Worm (Caenorhabditis elegans): ENCODE data around the gene Y39B6A.42.
"Not testable (repeated sequence)": the region's sequence is repeated elsewhere in the genome, so short reads cannot be mapped to it uniquely, and the experiment has no call there.

Gene Y39B6A.42

DNA sequence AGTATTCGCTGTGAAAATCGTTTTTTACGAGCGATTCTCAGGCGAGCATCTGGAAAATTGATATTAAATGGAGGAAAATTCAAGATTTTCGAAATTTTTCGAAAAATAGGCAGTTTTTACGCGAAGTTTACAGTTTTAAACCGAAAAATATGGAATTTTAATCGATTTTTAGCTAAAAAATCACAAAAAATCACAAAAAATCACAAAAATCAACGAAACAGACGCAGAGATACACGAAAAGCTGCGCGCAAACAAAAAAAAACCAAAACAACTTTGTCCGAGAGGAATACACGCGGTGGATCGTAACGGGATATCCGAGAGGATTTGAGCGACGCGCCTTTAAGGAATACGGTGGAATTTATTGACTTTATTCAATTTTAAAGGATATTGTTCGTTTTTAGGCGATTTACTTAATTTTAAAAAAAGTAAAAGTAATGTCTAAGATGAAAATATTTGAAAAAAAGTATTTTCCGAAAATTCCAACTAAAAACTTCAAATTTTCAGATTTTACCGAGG lies at the start of gene Y39B6A.42:
Y39B6A.42 (minus strand) TSS at position 51 of the 516 bp plus-strand sequence.
- TF ChIP-seq swsn-7 (tag; optimal IDR thresholded peaks at IDR 0.05) (no peak), nhr-237 (tag; optimal IDR thresholded peaks at IDR 0.05) (no peak)

ce11 chrV:19019239-19019638 lies 49.8 kb upstream of the Y39B6A.42 start:
- TF ChIP-seq C16A3.4 (tag; optimal IDR thresholded peaks at IDR 0.05) (no peak), nhr-11 (tag; optimal IDR thresholded peaks at IDR 0.05) (no peak), ztf-4 (tag; optimal IDR thresholded peaks at IDR 0.05) (no peak), lin-39 (tag; optimal IDR thresholded peaks at IDR 0.05) (no peak), mef-2 (tag; optimal IDR thresholded peaks at IDR 0.05) (no peak), efl-1 (optimal IDR thresholded peaks at IDR 0.05) (no peak), efl-1 (GFP tag; optimal IDR thresholded peaks at IDR 0.05 in 1 of 2) (no peak)

DNA sequence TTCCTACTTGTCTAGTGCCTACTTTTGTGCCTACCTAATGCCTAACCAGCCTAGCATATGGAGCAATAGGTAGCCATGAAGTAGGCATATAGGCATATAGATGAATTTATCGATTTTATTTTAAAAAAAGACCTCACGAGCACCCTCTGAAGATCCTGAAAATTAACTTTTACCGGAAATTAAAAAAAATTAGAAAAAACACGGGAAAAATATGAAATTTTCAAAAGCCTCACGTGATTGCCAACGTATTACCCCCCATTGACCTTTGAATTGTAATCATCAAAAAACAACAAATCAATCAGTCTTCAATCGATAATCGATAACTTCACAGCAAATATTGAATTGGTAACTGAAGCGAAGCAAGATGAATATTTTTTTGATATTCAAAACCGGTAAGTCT lies 44.8 kb upstream of the Y39B6A.42 start, which contains the start of gene Y39B6A.30:
Y39B6A.30 (plus strand) TSS at position 301 of the 400 bp plus-strand sequence.
- not testable (repeated sequence) for TF ChIP-seq nhr-12 (tag; optimal IDR thresholded peaks at IDR 0.05); mab-9 (GFP tag; IDR thresholded peaks at IDR 0.05); C34B4.2 (tag; optimal IDR thresholded peaks at IDR 0.05)

- TF ChIP-seq sptf-1 (tag; optimal IDR thresholded peaks at IDR 0.05): no peak
- TF ChIP-seq lin-15B (tag; optimal IDR thresholded peaks at IDR 0.05): no peak
- TF ChIP-seq grh-1 (GFP tag; IDR thresholded peaks at IDR 0.05): no peak
- no peak for TF ChIP-seq ces-1 (GFP tag; optimal IDR thresholded peaks at IDR 0.05)
- no peak for TF ChIP-seq unc-62 (GFP tag; optimal IDR thresholded peaks at IDR 0.05)
- no peak for TF ChIP-seq nhr-11 (tag; optimal IDR thresholded peaks at IDR 0.05)
- TF ChIP-seq nhr-28 (tag; optimal IDR thresholded peaks at IDR 0.05): no peak
- no peak for TF ChIP-seq pqm-1 (tag; optimal IDR thresholded peaks at IDR 0.05)
- no peak for TF ChIP-seq mep-1 (tag; optimal IDR thresholded peaks at IDR 0.05)
- no peak for TF ChIP-seq ceh-8 (GFP tag; optimal IDR thresholded peaks at IDR 0.05)
- TF ChIP-seq nhr-71 (tag; optimal IDR thresholded peaks at IDR 0.05): no peak
- TF ChIP-seq skn-1 (tag; optimal IDR thresholded peaks at IDR 0.05): no peak
Measured at ce11 chrV:19013215-19013614, 43.8 kb upstream of the Y39B6A.42 start.

- TF ChIP-seq pax-3 (tag; optimal IDR thresholded peaks at IDR 0.05) (no peak), lin-13 (GFP tag; optimal IDR thresholded peaks at IDR 0.05) (no peak), lin-35 (GFP tag; optimal IDR thresholded peaks at IDR 0.05) (no peak), unc-98 (GFP tag; IDR thresholded peaks at IDR 0.05) (no peak), ceh-82 (tag; optimal IDR thresholded peaks at IDR 0.05) (no peak), ces-1 (GFP tag; optimal IDR thresholded peaks at IDR 0.05) (no peak), ztf-4 (tag; optimal IDR thresholded peaks at IDR 0.05) (no peak), nhr-237 (tag; optimal IDR thresholded peaks at IDR 0.05) (no peak), ets-5 (GFP tag; IDR thresholded peaks at IDR 0.05) (no peak)
Measured at ce11 chrV:19010405-19010804, 41.0 kb upstream of the Y39B6A.42 start.

- no peak for TF ChIP-seq rnt-1 (tag; optimal IDR thresholded peaks at IDR 0.05)
- no peak for TF ChIP-seq dsc-1 (tag; optimal IDR thresholded peaks at IDR 0.05)
- no peak for TF ChIP-seq pax-3 (tag; optimal IDR thresholded peaks at IDR 0.05)
- TF ChIP-seq lin-13 (GFP tag; optimal IDR thresholded peaks at IDR 0.05): no peak
- TF ChIP-seq hpl-2 (GFP tag; optimal IDR thresholded peaks at IDR 0.05): no peak
- TF ChIP-seq nhr-47 (tag; optimal IDR thresholded peaks at IDR 0.05): no peak
- TF ChIP-seq sox-4 (tag; optimal IDR thresholded peaks at IDR 0.05): no peak
- no peak for TF ChIP-seq mef-2 (tag; optimal IDR thresholded peaks at IDR 0.05)
- TF ChIP-seq nhr-28 (tag; optimal IDR thresholded peaks at IDR 0.05): no peak
- TF ChIP-seq snpc-4 (tag; optimal IDR thresholded peaks at IDR 0.05): no peak
Measured at ce11 chrV:19001656-19002055, 32.2 kb upstream of the Y39B6A.42 start, which contains the start of gene Y39B6A.33. Gene Y39B6A.33 (plus strand): TSS chrV:19001956.

All from whole organism, L1 larva.